Fruit fly (Drosophila melanogaster): Measurements from ENCODE around the gene LeuRS.

LeuRS gene

DNA sequence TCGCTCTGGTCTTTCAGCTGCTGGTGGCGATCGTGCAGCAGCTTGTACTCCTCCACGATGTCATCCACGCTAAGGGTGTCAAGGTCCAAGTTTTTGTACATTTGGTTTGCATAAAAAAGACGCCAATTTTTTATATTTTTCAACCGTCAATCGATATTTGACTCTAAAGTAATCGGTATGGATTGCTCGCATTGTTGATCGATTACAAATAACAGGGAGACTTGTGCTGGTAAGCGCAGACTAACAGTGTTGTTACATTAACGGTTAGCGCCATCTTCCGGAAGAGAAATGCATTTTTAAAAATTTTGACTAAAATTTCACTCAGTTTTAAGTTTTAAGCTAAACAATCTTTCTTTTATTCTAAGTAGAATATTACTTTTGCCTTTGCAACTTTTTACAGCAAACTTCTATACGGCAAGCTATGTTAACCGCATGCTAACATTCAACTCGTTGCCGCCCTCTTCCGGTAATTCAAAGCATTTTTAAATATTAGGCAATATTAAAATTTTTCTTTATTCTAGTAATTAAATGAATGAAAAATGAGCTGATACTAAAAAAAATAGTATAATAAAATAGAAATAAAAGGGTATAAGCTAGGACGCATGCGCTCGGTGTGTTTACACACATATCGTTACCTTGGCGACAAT is 15.9 kb upstream of the LeuRS start, which contains the start of the genes Spindly and IFT57 (continued):
- no peak for TF ChIP-seq dysf (GFP tag; IDR thresholded peaks at IDR 0.05)
- no peak for TF ChIP-seq schlank (tag; optimal IDR thresholded peaks at IDR 0.05)
- TF ChIP-seq Antp (GFP tag; optimal IDR thresholded peaks at IDR 0.05): no peak
- TF ChIP-seq org-1 (GFP tag; optimal IDR thresholded peaks at IDR 0.05): no peak
- TF ChIP-seq CG13424 (tag; optimal IDR thresholded peaks at IDR 0.05): no peak
- TF ChIP-seq Hey (tag; optimal IDR thresholded peaks at IDR 0.05): no peak
- no peak; the same call in 1 of the 2 replicates for TF ChIP-seq sna (GFP tag; IDR thresholded peaks at IDR 0.05; ENCODE audit: partially characterized antibody)
- no peak for TF ChIP-seq cwo (GFP tag; optimal IDR thresholded peaks at IDR 0.05)
- no peak for TF ChIP-seq Fer3 (tag; optimal IDR thresholded peaks at IDR 0.05)
- no peak for TF ChIP-seq dati (GFP tag; IDR thresholded peaks at IDR 0.05)
- no peak for TF ChIP-seq bcd (GFP tag; optimal IDR thresholded peaks at IDR 0.05)
- TF ChIP-seq HHEX (GFP tag; optimal IDR thresholded peaks at IDR 0.05): no peak
- no peak for TF ChIP-seq stc (GFP tag; IDR thresholded peaks at IDR 0.05)
- TF ChIP-seq Ssrp (tag; optimal IDR thresholded peaks at IDR 0.05): no peak
- TF ChIP-seq CG3281 (GFP tag; optimal IDR thresholded peaks at IDR 0.05): no peak
- TF ChIP-seq hth (optimal IDR thresholded peaks at IDR 0.05): no peak
- peak; percentile 51; the same call in 2 of the 3 replicates for TF ChIP-seq zen2 (GFP tag; IDR thresholded peaks at IDR 0.05; ENCODE audit: partially characterized antibody)
- no peak for TF ChIP-seq CG6272 (GFP tag; IDR thresholded peaks at IDR 0.05)
- TF ChIP-seq Doc3 (GFP tag; IDR thresholded peaks at IDR 0.05; ENCODE audit: partially characterized antibody): peak; percentile 46; the same call in 1 of the 3 replicates
- no peak for TF ChIP-seq CG6175 (GFP tag; IDR thresholded peaks at IDR 0.05)
- TF ChIP-seq sisA (GFP tag; IDR thresholded peaks at IDR 0.05): no peak
- no peak for TF ChIP-seq ttk (GFP tag; IDR thresholded peaks at IDR 0.05)
- TF ChIP-seq phol (tag; optimal IDR thresholded peaks at IDR 0.05): no peak
- TF ChIP-seq mld (GFP tag; IDR thresholded peaks at IDR 0.05; ENCODE audit: partially characterized antibody): no peak
- no peak for TF ChIP-seq danr (GFP tag; IDR thresholded peaks at IDR 0.05)
- no peak for TF ChIP-seq z (GFP tag; IDR thresholded peaks at IDR 0.05)
- no peak for TF ChIP-seq insv (GFP tag; optimal IDR thresholded peaks at IDR 0.05)
- peak; percentile 23 for TF ChIP-seq trem (tag; optimal IDR thresholded peaks at IDR 0.05)
- no peak for TF ChIP-seq so (GFP tag; IDR thresholded peaks at IDR 0.05)
- TF ChIP-seq hb (GFP tag; IDR thresholded peaks at IDR 0.05; ENCODE audit: partially characterized antibody): no peak
- TF ChIP-seq CG2889 (GFP tag; IDR thresholded peaks at IDR 0.05): no peak
- no peak for TF ChIP-seq Drgx (GFP tag; IDR thresholded peaks at IDR 0.05)
- no peak for TF ChIP-seq ftz-f1 (GFP tag; optimal IDR thresholded peaks at IDR 0.05)
- TF ChIP-seq slou (GFP tag; optimal IDR thresholded peaks at IDR 0.05): no peak
- no peak for TF ChIP-seq lmd (GFP tag; IDR thresholded peaks at IDR 0.05)
- TF ChIP-seq gfzf (GFP tag; optimal IDR thresholded peaks at IDR 0.05): no peak
- no peak for TF ChIP-seq CG11085 (GFP tag; IDR thresholded peaks at IDR 0.05)
- no peak for TF ChIP-seq CG10543 (GFP tag; optimal IDR thresholded peaks at IDR 0.05)
- no peak for TF ChIP-seq Gug (GFP tag; IDR thresholded peaks at IDR 0.05)
- no peak for TF ChIP-seq shn (GFP tag; optimal IDR thresholded peaks at IDR 0.05)
- no peak for TF ChIP-seq corto (GFP tag; optimal IDR thresholded peaks at IDR 0.05)
- TF ChIP-seq inv (GFP tag; IDR thresholded peaks at IDR 0.05; ENCODE audit: partially characterized antibody): no peak; the same call in 1 of the 2 replicates
- no peak for TF ChIP-seq br (optimal IDR thresholded peaks at IDR 0.05)
- TF ChIP-seq CG17568 (GFP tag; optimal IDR thresholded peaks at IDR 0.05): no peak
- no peak for TF ChIP-seq al (GFP tag; IDR thresholded peaks at IDR 0.05)
- no peak for TF ChIP-seq zen (tag; optimal IDR thresholded peaks at IDR 0.05)
- no peak for TF ChIP-seq CG17359 (tag; optimal IDR thresholded peaks at IDR 0.05)
- TF ChIP-seq fru (optimal IDR thresholded peaks at IDR 0.05): no peak
- TF ChIP-seq odd (GFP tag; optimal IDR thresholded peaks at IDR 0.05): no peak
- TF ChIP-seq Oaz (GFP tag; IDR thresholded peaks at IDR 0.05): no peak
- no peak for TF ChIP-seq kah (GFP tag; optimal IDR thresholded peaks at IDR 0.05)
